Worm (Caenorhabditis elegans) whole organism, L4 larva: ENCODE data around the gene C33D9.6.

Experiments used
- F26F4.8 ChIP-seq: fragments of 200-800 bp; sonication (Bioruptor generic); conservative IDR thresholded peaks from 2 replicates; pipeline ENCODE4 v1.3.6; 2022; ENCODE audit warnings: missing genetic modification characterization, missing compliant biosample characterization
- T26A8.4 ChIP-seq: fragments of 200-800 bp; sonication (Bioruptor generic); IDR thresholded peaks from 2 replicates; pipeline ENCODE4 v1.3.6; 2022; ENCODE audit warnings: missing genetic modification characterization, missing compliant biosample characterization
- Y105C5A.15 ChIP-seq: fragments of 200-800 bp; sonication (Bioruptor generic); IDR thresholded peaks from 2 replicates; pipeline ENCODE4 v1.3.6; 2022; ENCODE audit warnings: missing genetic modification characterization, missing compliant biosample characterization
- aha-1 ChIP-seq: fragments of 150-350 bp; peaks from one replicate; lab custom pipeline; 2014; ENCODE audit warnings: missing biosample characterization, missing genetic modification characterization
- ama-1 ChIP-seq: fragments of 150-350 bp; optimal IDR thresholded peaks from 2 replicates; lab custom pipeline; 2014; ENCODE audit warnings: inconsistent platforms, mixed read lengths
- ceh-44 ChIP-seq: fragments of 200-800 bp; sonication (Bioruptor generic); IDR thresholded peaks from 2 replicates; pipeline ENCODE4 v1.3.6; 2022; ENCODE audit warnings: missing genetic modification reagents, missing genetic modification characterization, missing compliant biosample characterization
- ceh-62 ChIP-seq: sonication (generic microtip); optimal IDR thresholded peaks from 2 replicates; lab custom pipeline; 2017; ENCODE audit warnings: missing biosample characterization, missing genetic modification characterization
- ces-1 ChIP-seq: fragments of 150-350 bp; sonication (generic microtip); optimal IDR thresholded peaks from 4 replicates; lab custom pipeline; 2014; ENCODE audit warnings: missing biosample characterization, missing genetic modification reagents, missing genetic modification characterization
- dmd-6 ChIP-seq: fragments of 200-800 bp; sonication (Bioruptor generic); IDR thresholded peaks from 2 replicates; pipeline ENCODE4 v1.3.6; 2022; ENCODE audit warnings: missing genetic modification reagents, missing genetic modification characterization, missing compliant biosample characterization
- dve-1 ChIP-seq: sonication (generic microtip); optimal IDR thresholded peaks from 2 replicates; lab custom pipeline; 2017; ENCODE audit warnings: antibody characterized with exemption, mild to moderate bottlenecking, missing genetic modification characterization, missing compliant biosample characterization; ENCODE audit not compliant: insufficient read depth
- hlh-11 ChIP-seq: fragments of 200-800 bp; sonication (Bioruptor generic); optimal IDR thresholded peaks from 2 replicates; lab custom pipeline; 2018; ENCODE audit warnings: mild to moderate bottlenecking, missing genetic modification characterization, missing compliant biosample characterization
- hlh-30 ChIP-seq: sonication (generic microtip); optimal IDR thresholded peaks from 2 replicates; lab custom pipeline; 2017; ENCODE audit warnings: antibody characterized with exemption, mild to moderate bottlenecking, missing genetic modification characterization, missing compliant biosample characterization; ENCODE audit not compliant: insufficient read depth
- jun-1 ChIP-seq: fragments of 150-350 bp; optimal IDR thresholded peaks from 2 replicates; lab custom pipeline; 2014; ENCODE audit warnings: missing biosample characterization, missing genetic modification reagents, missing genetic modification characterization
- lim-7 ChIP-seq: fragments of 200-800 bp; sonication (Bioruptor generic); IDR thresholded peaks from 2 replicates; pipeline ENCODE4 v1.3.6; 2022; ENCODE audit warnings: missing genetic modification characterization, missing compliant biosample characterization
- lsy-2 ChIP-seq, 2 experiments: fragments of 150-350 bp in 1 of 2; sonication (generic microtip) in 1 of 2; optimal IDR thresholded peaks; 2 replicates each; lab custom pipeline; 2014 to 2017; ENCODE audit warnings: missing biosample characterization in 2 of 2, missing genetic modification characterization in 2 of 2
- madf-5 ChIP-seq, 2 experiments: fragments of 200-800 bp; sonication (Bioruptor generic); IDR thresholded peaks; 2 replicates each; pipeline ENCODE4 v1.3.6; 2022; ENCODE audit warnings: missing compliant biosample characterization in 2 of 2, missing genetic modification characterization in 2 of 2
- madf-9 ChIP-seq: fragments of 200-800 bp; sonication (Bioruptor generic); conservative IDR thresholded peaks from 2 replicates; pipeline ENCODE4 v1.3.6; 2022; ENCODE audit warnings: missing genetic modification reagents, missing genetic modification characterization, missing compliant biosample characterization
- mdl-1 ChIP-seq, 2 experiments: fragments of 150-350 bp in 1 of 2; sonication (generic microtip) in 1 of 2; optimal IDR thresholded peaks; 2 replicates each; lab custom pipeline; 2014 to 2017; ENCODE audit warnings: missing biosample characterization in 2 of 2, missing genetic modification characterization in 2 of 2
- mep-1 ChIP-seq: fragments of 150-350 bp; sonication (generic microtip); optimal IDR thresholded peaks from 3 replicates; lab custom pipeline; 2014; ENCODE audit warnings: missing biosample characterization, missing genetic modification characterization
- mes-2 ChIP-seq: sonication (generic microtip); optimal IDR thresholded peaks from 2 replicates; lab custom pipeline; 2016; ENCODE audit warnings: missing genotype, mild to moderate bottlenecking, missing genetic modification characterization, missing compliant biosample characterization; ENCODE audit not compliant: poor library complexity, severe bottlenecking
- mxl-3 ChIP-seq: fragments of 200-800 bp; sonication (Bioruptor generic); optimal IDR thresholded peaks from 2 replicates; lab custom pipeline; 2018; ENCODE audit warnings: mild to moderate bottlenecking, missing genetic modification characterization, missing compliant biosample characterization
- nhr-10 ChIP-seq: fragments of 150-350 bp; optimal IDR thresholded peaks from 2 replicates; lab custom pipeline; 2014; ENCODE audit warnings: missing biosample characterization, missing genetic modification characterization
- nhr-237 ChIP-seq: sonication (generic microtip); optimal IDR thresholded peaks from 2 replicates; lab custom pipeline; 2017; ENCODE audit warnings: missing biosample characterization, missing genetic modification characterization
- nhr-25 ChIP-seq: sonication (generic microtip); optimal IDR thresholded peaks from 2 replicates; lab custom pipeline; 2017; ENCODE audit warnings: missing genetic modification characterization, mild to moderate bottlenecking, missing compliant biosample characterization, antibody characterized with exemption, moderate library complexity, borderline replicate concordance; ENCODE audit not compliant: insufficient read depth
- nhr-28 ChIP-seq: fragments of 150-350 bp; optimal IDR thresholded peaks from 2 replicates; lab custom pipeline; 2014; ENCODE audit warnings: missing biosample characterization, missing genetic modification characterization
- nhr-48 ChIP-seq: sonication (generic microtip); optimal IDR thresholded peaks from 2 replicates; lab custom pipeline; 2016; ENCODE audit warnings: mild to moderate bottlenecking, missing genetic modification characterization, missing compliant biosample characterization
- pha-4 ChIP-seq, 2 experiments: fragments of 150-350 bp in 1 of 2; fragments of 200-800 bp in 1 of 2; sonication (Bioruptor generic) in 1 of 2; IDR thresholded peaks in 1 of 2; optimal IDR thresholded peaks in 1 of 2; 2 replicates each; pipeline versions ENCODE4 v1.3.6 to Lab custom; 2014 to 2022; ENCODE audit warnings: missing genetic modification characterization in 2 of 2, missing genetic modification reagents in 2 of 2, missing biosample characterization in 1 of 2, missing compliant biosample characterization in 1 of 2
- php-3 ChIP-seq: fragments of 200-800 bp; sonication (Bioruptor generic); IDR thresholded peaks from 2 replicates; pipeline ENCODE4 v1.3.6; 2022; ENCODE audit warnings: missing genetic modification reagents, missing genetic modification characterization, missing compliant biosample characterization
- set-16 ChIP-seq: fragments of 200-800 bp; sonication (Bioruptor generic); IDR thresholded peaks from 2 replicates; pipeline ENCODE4 v1.3.6; 2022; ENCODE audit warnings: missing genetic modification reagents, missing genetic modification characterization, missing compliant biosample characterization
- snpc-1.2 ChIP-seq: fragments of 200-800 bp; sonication (Bioruptor generic); IDR thresholded peaks from 2 replicates; pipeline ENCODE4 v1.3.6; 2022; ENCODE audit warnings: missing genetic modification reagents, missing genetic modification characterization, missing compliant biosample characterization
- unc-62 ChIP-seq, 3 experiments: fragments of 150-350 bp in 1 of 3; sonication (generic microtip); optimal IDR thresholded peaks in 2 of 3; peaks in 1 of 3; 1 replicate in 1 of 3; 2 replicates in 2 of 3; lab custom pipeline; 2014 to 2017; ENCODE audit warnings: missing biosample characterization in 3 of 3, missing genetic modification characterization in 3 of 3, missing genetic modification reagents in 3 of 3, missing genotype in 1 of 3
- zip-2 ChIP-seq: fragments of 150-350 bp; optimal IDR thresholded peaks from 2 replicates; lab custom pipeline; 2014; ENCODE audit warnings: missing biosample characterization, missing genetic modification characterization
- ztf-7 ChIP-seq: fragments of 150-350 bp; optimal IDR thresholded peaks from 2 replicates; lab custom pipeline; 2014; ENCODE audit warnings: missing biosample characterization, missing genetic modification characterization

Gene C33D9.6

DNA sequence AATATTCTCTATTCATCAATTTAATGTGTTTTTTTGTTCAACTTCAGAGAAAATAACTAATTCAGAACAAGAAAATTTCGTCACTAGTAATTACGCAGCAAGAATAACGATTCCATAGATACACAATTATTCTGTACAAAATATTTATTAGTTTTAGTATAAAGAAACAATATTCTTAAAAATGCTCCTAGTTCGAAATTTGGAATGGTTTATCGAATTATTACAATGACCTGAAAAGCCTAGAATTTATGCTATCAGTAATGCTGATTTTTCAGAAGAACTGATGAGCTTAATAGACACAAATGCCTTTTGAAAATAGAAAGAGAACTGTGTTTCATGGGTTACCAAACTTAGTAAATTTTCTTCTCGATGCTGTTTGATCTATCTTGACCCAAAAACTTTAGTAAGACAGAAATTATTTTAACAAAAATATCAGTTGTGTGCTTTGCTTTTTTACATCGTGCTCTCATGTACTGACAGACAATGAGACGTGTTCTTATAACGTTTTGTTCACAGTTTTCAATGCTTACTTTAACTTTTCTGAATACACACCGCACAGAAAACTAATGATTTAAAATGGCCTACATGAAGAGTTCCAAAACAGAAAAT lies 48.2 kb upstream of the C33D9.6 start:
- TF ChIP-seq mes-2 (tag; lab: Kevin White, UChicago) = peak; percentile 50
- peak; percentile 97 for TF ChIP-seq aha-1 (tag; lab: Kevin White, UChicago)
- peak; percentile 4 for TF ChIP-seq nhr-237 (tag; lab: Kevin White, UChicago)
- peak; percentile 86 for TF ChIP-seq T26A8.4
- no peak for TF ChIP-seq nhr-48 (tag; lab: Kevin White, UChicago)
- peak; percentile 46 for TF ChIP-seq mep-1 (tag; lab: Kevin White, UChicago)
- TF ChIP-seq pha-4 (GFP tag; IDR thresholded peaks at IDR 0.05; lab: Robert Waterston, UW) = no peak
- no peak for TF ChIP-seq pha-4 (tag; optimal IDR thresholded peaks at IDR 0.05; lab: Kevin White, UChicago)
- no peak for TF ChIP-seq snpc-1.2 (GFP tag; lab: Robert Waterston, UW)
- TF ChIP-seq nhr-25 (tag; lab: Kevin White, UChicago) = peak; percentile 27
- TF ChIP-seq lim-7 = no peak
- TF ChIP-seq F26F4.8 (GFP tag; lab: Robert Waterston, UW) = no peak
- TF ChIP-seq jun-1 (tag; lab: Kevin White, UChicago) = peak; percentile 14
- TF ChIP-seq ama-1 = peak; percentile 52
- TF ChIP-seq, all 104 proteins: peak for 8

DNA sequence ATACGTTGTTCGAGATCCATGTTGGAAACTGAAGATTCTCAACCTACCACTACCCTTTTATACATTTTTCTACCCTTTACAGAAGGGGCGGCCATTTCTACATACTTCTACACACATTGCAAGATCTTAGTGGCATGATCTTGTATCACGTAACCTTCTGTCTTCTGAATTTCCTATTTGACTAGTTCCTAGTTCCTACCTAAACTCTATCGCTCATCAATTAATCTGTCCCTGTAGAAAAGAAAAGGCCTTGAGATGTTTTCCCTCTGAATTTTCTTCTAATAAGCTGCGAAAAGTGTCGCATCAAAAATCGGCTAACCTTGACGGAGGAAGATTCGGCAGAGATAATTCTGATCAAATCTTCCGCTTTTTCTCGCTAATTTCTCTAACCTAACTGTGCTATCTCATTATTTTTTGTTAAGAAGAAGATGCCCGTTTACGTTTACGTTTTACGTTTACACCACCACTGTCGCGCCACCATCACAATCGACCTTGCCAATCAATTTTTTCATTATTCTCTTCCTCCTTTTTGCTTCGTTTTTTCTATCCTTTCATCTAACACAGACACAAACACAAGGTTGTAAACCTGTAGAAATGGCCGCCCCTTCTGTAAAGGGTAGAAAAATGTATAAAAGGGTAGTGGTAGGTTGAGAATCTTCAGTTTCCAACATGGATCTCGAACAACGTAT lies 46.3 kb upstream of the C33D9.6 start, which contains the start of the genes col-117 and col-3:
TSS of gene col-117 (minus strand) at position 51 of the 689 bp plus-strand sequence.
TSS of gene col-3 (plus strand) at position 639 of the 689 bp plus-strand sequence.
- TF ChIP-seq hlh-11 (tag; lab: Kevin White, UChicago) (peak; percentile 17), mdl-1 (tag; optimal IDR thresholded peaks at IDR 0.05; lab: Kevin White, UChicago) (peak in 1 of 2 experiments; percentile 30), ceh-62 (tag; lab: Kevin White, UChicago) (no peak), mxl-3 (GFP tag; lab: Kevin White, UChicago) (peak; percentile 51), unc-62 (GFP tag; optimal IDR thresholded peaks at IDR 0.05 in 1 of 2; lab: Kevin White, UChicago) (peak in 1 of 2 experiments; percentile 2), unc-62 (tag; optimal IDR thresholded peaks at IDR 0.05; lab: Kevin White, UChicago) (no peak), php-3 (GFP tag; lab: Robert Waterston, UW) (no peak), lsy-2 (tag; optimal IDR thresholded peaks at IDR 0.05; lab: Kevin White, UChicago) (peak in 1 of 2 experiments; percentile 10), dve-1 (tag; lab: Kevin White, UChicago) (no peak), nhr-28 (peak; percentile 36), zip-2 (tag; lab: Kevin White, UChicago) (no peak)
- TF ChIP-seq, all 104 proteins: peak for 6

- TF ChIP-seq ceh-62 (tag; lab: Kevin White, UChicago) (no peak), lim-7 (no peak), ama-1 (peak; percentile 43), ceh-44 (GFP tag; lab: Robert Waterston, UW) (no peak), ztf-7 (tag; lab: Kevin White, UChicago) (no peak), nhr-237 (tag; lab: Kevin White, UChicago) (peak; percentile 40), hlh-30 (tag; lab: Kevin White, UChicago) (no peak), madf-5 (GFP tag; IDR thresholded peaks at IDR 0.05; lab: Robert Waterston, UW) (no peak), set-16 (GFP tag; lab: Robert Waterston, UW) (no peak), nhr-28 (peak; percentile 12), mep-1 (tag; lab: Kevin White, UChicago) (peak; percentile 7), lsy-2 (tag; optimal IDR thresholded peaks at IDR 0.05; lab: Kevin White, UChicago) (no peak), madf-9 (GFP tag; lab: Robert Waterston, UW) (no peak), Y105C5A.15 (GFP tag; lab: Robert Waterston, UW) (0 out of 2 replicates have a peak, but pooled peaks have one; percentile 31), T26A8.4 (peak; percentile 88), dmd-6 (GFP tag; lab: Robert Waterston, UW) (no peak), unc-62 (GFP tag; optimal IDR thresholded peaks at IDR 0.05 in 1 of 2; lab: Kevin White, UChicago) (no peak), unc-62 (tag; optimal IDR thresholded peaks at IDR 0.05; lab: Kevin White, UChicago) (no peak), ces-1 (GFP tag; lab: Kevin White, UChicago) (no peak), nhr-10 (tag; lab: Kevin White, UChicago) (peak; percentile 53)
Observed at ce11 chrIV:8822598-8822997, 44.7 kb upstream of the C33D9.6 start.
